Fruit fly (Drosophila melanogaster) whole organism, embryonic: ENCODE data around the gene CG43799.

Source experiments
- Adf1 ChIP-seq: fragments of 200-800 bp; sonication (Bioruptor generic); IDR thresholded peaks from 2 replicates; pipeline ENCODE4 v1.3.6; 2022; ENCODE audit warnings: missing biosample characterization, missing genetic modification characterization
- Atf3 ChIP-seq: fragments of 200-800 bp; sonication (Bioruptor generic); optimal IDR thresholded peaks from 3 replicates; lab custom pipeline; 2016; ENCODE audit warnings: missing biosample characterization, missing genetic modification characterization
- B-H1 ChIP-seq: fragments of 200-800 bp; sonication (Bioruptor generic); IDR thresholded peaks from 3 replicates; pipeline ENCODE4 v1.3.6; 2022; ENCODE audit warnings: missing biosample characterization, missing genetic modification characterization
- BtbVII ChIP-seq: fragments of 200-800 bp; sonication (Bioruptor generic); optimal IDR thresholded peaks from 3 replicates; lab custom pipeline; 2017; ENCODE audit warnings: missing biosample characterization, mild to moderate bottlenecking, missing genetic modification characterization
- CG11093 ChIP-seq: fragments of 200-800 bp; sonication (Bioruptor generic); IDR thresholded peaks from 3 replicates; pipeline ENCODE4 v1.3.6; 2022; ENCODE audit warnings: missing biosample characterization, missing genetic modification characterization
- CG12104 ChIP-seq: fragments of 200-800 bp; sonication (Bioruptor generic); optimal IDR thresholded peaks from 3 replicates; lab custom pipeline; 2016; ENCODE audit warnings: missing biosample characterization, missing genetic modification characterization
- CG12219 ChIP-seq: fragments of 200-800 bp; sonication (Bioruptor generic); optimal IDR thresholded peaks from 3 replicates; lab custom pipeline; 2018; ENCODE audit warnings: missing biosample characterization, mild to moderate bottlenecking, missing genetic modification characterization
- CG12391 ChIP-seq: fragments of 200-800 bp; sonication (Bioruptor generic); optimal IDR thresholded peaks from 3 replicates; lab custom pipeline; 2018; ENCODE audit warnings: missing biosample characterization, mild to moderate bottlenecking, missing genetic modification characterization, moderate library complexity
- CG13287 ChIP-seq: fragments of 200-800 bp; sonication (Bioruptor generic); IDR thresholded peaks from 2 replicates; pipeline ENCODE4 v1.3.6; 2022; ENCODE audit warnings: missing biosample characterization, missing genetic modification characterization; ENCODE audit not compliant: partially characterized antibody
- CG13775 ChIP-seq: fragments of 200-800 bp; sonication (Bioruptor generic); optimal IDR thresholded peaks from 3 replicates; lab custom pipeline; 2017; ENCODE audit warnings: missing biosample characterization, mild to moderate bottlenecking, missing genetic modification characterization
- CG14050 ChIP-seq: fragments of 200-800 bp; sonication (Bioruptor generic); IDR thresholded peaks from 3 replicates; pipeline ENCODE4 v1.3.6; 2022; ENCODE audit warnings: missing biosample characterization, missing genetic modification characterization
- CG14441 ChIP-seq: fragments of 200-800 bp; sonication (Bioruptor generic); IDR thresholded peaks from 2 replicates; pipeline ENCODE4 v1.3.6; 2022; ENCODE audit warnings: missing biosample characterization, missing genetic modification characterization
- CG16779 ChIP-seq: fragments of 200-800 bp; sonication (Bioruptor generic); IDR thresholded peaks from 2 replicates; pipeline ENCODE4 v1.3.6; 2022; ENCODE audit warnings: missing biosample characterization, missing genetic modification characterization
- CG18262 ChIP-seq: fragments of 200-800 bp; optimal IDR thresholded peaks from 3 replicates; lab custom pipeline; 2019; ENCODE audit warnings: missing biosample characterization, mild to moderate bottlenecking, missing genetic modification characterization, moderate library complexity
- CG18764 ChIP-seq: fragments of 200-800 bp; sonication (Bioruptor generic); optimal IDR thresholded peaks from 3 replicates; lab custom pipeline; 2016; ENCODE audit warnings: missing biosample characterization, missing genetic modification characterization
- CG2120 ChIP-seq: fragments of 200-800 bp; sonication (Bioruptor generic); optimal IDR thresholded peaks from 3 replicates; lab custom pipeline; 2016; ENCODE audit warnings: missing biosample characterization, missing genetic modification characterization
- CG32767 ChIP-seq: fragments of 200-800 bp; sonication (Bioruptor generic); IDR thresholded peaks from 2 replicates; pipeline ENCODE4 v1.3.6; 2022; ENCODE audit warnings: missing biosample characterization, missing genetic modification characterization
- CG34422 ChIP-seq: fragments of 200-800 bp; sonication (Bioruptor generic); IDR thresholded peaks from 3 replicates; pipeline ENCODE4 v1.3.6; 2022; ENCODE audit warnings: missing biosample characterization, missing genetic modification characterization
- CG6683 ChIP-seq: fragments of 200-800 bp; sonication (Bioruptor generic); optimal IDR thresholded peaks from 2 replicates; lab custom pipeline; 2017; ENCODE audit warnings: missing biosample characterization, mild to moderate bottlenecking, missing genetic modification characterization, missing genetic modification reagents
- CG6689 ChIP-seq: fragments of 200-800 bp; sonication (Bioruptor generic); IDR thresholded peaks from 2 replicates; pipeline ENCODE4 v1.3.6; 2022; ENCODE audit warnings: missing biosample characterization, missing genetic modification characterization
- CG7271 ChIP-seq: fragments of 200-800 bp; sonication (Bioruptor generic); optimal IDR thresholded peaks from 2 replicates; lab custom pipeline; 2018; ENCODE audit warnings: missing biosample characterization, mild to moderate bottlenecking, missing genetic modification characterization, moderate library complexity
- CG7357 ChIP-seq: fragments of 200-800 bp; sonication (Bioruptor generic); IDR thresholded peaks from 3 replicates; pipeline ENCODE4 v1.3.6; 2022; ENCODE audit warnings: missing biosample characterization, missing genetic modification characterization
- CG7963 ChIP-seq: fragments of 200-800 bp; sonication (Bioruptor generic); IDR thresholded peaks from 3 replicates; pipeline ENCODE4 v1.3.6; 2022; ENCODE audit warnings: missing biosample characterization, missing genetic modification characterization; ENCODE audit not compliant: partially characterized antibody
- CG8765 ChIP-seq: fragments of 200-800 bp; sonication (Bioruptor generic); IDR thresholded peaks from 2 replicates; pipeline ENCODE4 v1.3.6; 2022; ENCODE audit warnings: missing biosample characterization, missing genetic modification characterization
- CG9817 ChIP-seq: fragments of 200-800 bp; sonication (Bioruptor generic); optimal IDR thresholded peaks from 2 replicates; lab custom pipeline; 2018; ENCODE audit warnings: missing biosample characterization, mild to moderate bottlenecking, missing genetic modification characterization, moderate library complexity
- Dll ChIP-seq: fragments of 200-800 bp; sonication (Bioruptor generic); IDR thresholded peaks from 4 replicates; pipeline ENCODE4 v1.3.6; 2022; ENCODE audit warnings: missing biosample characterization, missing genetic modification characterization; ENCODE audit not compliant: partially characterized antibody
- Hand ChIP-seq: fragments of 200-800 bp; sonication (Bioruptor generic); optimal IDR thresholded peaks from 2 replicates; lab custom pipeline; 2017; ENCODE audit warnings: mild to moderate bottlenecking, missing biosample characterization, missing genetic modification reagents, missing genetic modification characterization
- Lpt ChIP-seq: fragments of >200 bp; optimal IDR thresholded peaks from 2 replicates; lab custom pipeline; 2018; ENCODE audit warnings: missing biosample characterization, missing genetic modification characterization
- Neu2 ChIP-seq: fragments of 200-800 bp; sonication (Bioruptor generic); optimal IDR thresholded peaks from 3 replicates; lab custom pipeline; 2016; ENCODE audit warnings: missing biosample characterization, missing genetic modification characterization, borderline replicate concordance
- PHDP ChIP-seq: fragments of 200-800 bp; sonication (Bioruptor generic); optimal IDR thresholded peaks from 3 replicates; lab custom pipeline; 2018; ENCODE audit warnings: missing biosample characterization, mild to moderate bottlenecking, missing genetic modification characterization, moderate library complexity
- Sox100B ChIP-seq: fragments of 200-800 bp; sonication (Bioruptor generic); optimal IDR thresholded peaks from 3 replicates; lab custom pipeline; 2018; ENCODE audit warnings: missing biosample characterization, mild to moderate bottlenecking, missing genetic modification characterization
- Usf ChIP-seq: fragments of 200-800 bp; sonication (Bioruptor generic); optimal IDR thresholded peaks from 2 replicates; lab custom pipeline; 2017; ENCODE audit warnings: missing genotype, missing biosample characterization, missing genetic modification characterization
- ap ChIP-seq: fragments of 200-800 bp; sonication (Bioruptor generic); IDR thresholded peaks from 2 replicates; pipeline ENCODE4 v1.3.6; 2022; ENCODE audit warnings: missing biosample characterization, missing genetic modification characterization
- cato ChIP-seq: fragments of 200-800 bp; sonication (Bioruptor generic); optimal IDR thresholded peaks from 2 replicates; lab custom pipeline; 2016; ENCODE audit warnings: missing biosample characterization, missing genetic modification characterization, borderline replicate concordance
- cg ChIP-seq: fragments of 200-800 bp; sonication (Bioruptor generic); optimal IDR thresholded peaks from 3 replicates; lab custom pipeline; 2019; ENCODE audit warnings: missing biosample characterization, mild to moderate bottlenecking, missing genetic modification characterization, moderate library complexity
- chinmo ChIP-seq: fragments of 200-800 bp; sonication (Bioruptor generic); IDR thresholded peaks from 4 replicates; pipeline ENCODE4 v1.3.6; 2022; ENCODE audit warnings: missing biosample characterization, missing genetic modification characterization; ENCODE audit not compliant: partially characterized antibody
- croc ChIP-seq: fragments of 200-800 bp; sonication (Bioruptor generic); conservative IDR thresholded peaks from 3 replicates; pipeline ENCODE4 v1.3.6; 2022; ENCODE audit warnings: missing biosample characterization, missing genetic modification characterization
- fru ChIP-seq: fragments of >200 bp; optimal IDR thresholded peaks from 2 replicates; lab custom pipeline; 2017
- gem ChIP-seq: fragments of 200-800 bp; sonication (Bioruptor generic); optimal IDR thresholded peaks from 2 replicates; lab custom pipeline; 2019; ENCODE audit warnings: missing biosample characterization, mild to moderate bottlenecking, missing genetic modification characterization, moderate library complexity
- h ChIP-seq: fragments of >200 bp; optimal IDR thresholded peaks from 2 replicates; lab custom pipeline; 2017
- ken ChIP-seq: fragments of 200-800 bp; sonication (Bioruptor generic); IDR thresholded peaks from 3 replicates; pipeline ENCODE4 v1.3.6; 2022; ENCODE audit warnings: missing biosample characterization, missing genetic modification characterization
- nau ChIP-seq: fragments of 200-800 bp; sonication (Bioruptor generic); optimal IDR thresholded peaks from 3 replicates; lab custom pipeline; 2017; ENCODE audit warnings: missing biosample characterization, mild to moderate bottlenecking, missing genetic modification characterization, missing genetic modification reagents
- pho ChIP-seq: fragments of 200-800 bp; sonication (Bioruptor generic); optimal IDR thresholded peaks from 2 replicates; lab custom pipeline; 2016; ENCODE audit warnings: missing biosample characterization, missing genetic modification characterization
- pum ChIP-seq: fragments of 200-800 bp; sonication (Bioruptor generic); optimal IDR thresholded peaks from 2 replicates; lab custom pipeline; 2016; ENCODE audit warnings: missing biosample characterization, missing genetic modification characterization
- pzg ChIP-seq: fragments of 200-800 bp; sonication (Bioruptor generic); optimal IDR thresholded peaks from 3 replicates; lab custom pipeline; 2018; ENCODE audit warnings: missing biosample characterization, mild to moderate bottlenecking, missing genetic modification characterization, moderate library complexity
- row ChIP-seq: fragments of 200-800 bp; sonication (Bioruptor generic); IDR thresholded peaks from 3 replicates; pipeline ENCODE4 v1.3.6; 2022; ENCODE audit warnings: missing biosample characterization, missing genetic modification characterization
- sens ChIP-seq: fragments of 200-800 bp; sonication (Bioruptor generic); peaks from one replicate; lab custom pipeline; 2016; ENCODE audit warnings: missing biosample characterization, missing genetic modification characterization
- seq ChIP-seq: fragments of 200-800 bp; sonication (Bioruptor generic); IDR thresholded peaks from 2 replicates; pipeline ENCODE4 v1.3.6; 2022; ENCODE audit warnings: missing biosample characterization, missing genetic modification characterization
- so ChIP-seq: fragments of 200-800 bp; sonication (Bioruptor generic); IDR thresholded peaks from 3 replicates; pipeline ENCODE4 v1.3.6; 2022; ENCODE audit warnings: missing biosample characterization, missing genetic modification characterization
- sob ChIP-seq: fragments of 200-800 bp; sonication (Bioruptor generic); IDR thresholded peaks from 2 replicates; pipeline ENCODE4 v1.3.6; 2022; ENCODE audit warnings: missing biosample characterization, missing genetic modification characterization
- stc ChIP-seq: fragments of 200-800 bp; sonication (Bioruptor generic); IDR thresholded peaks from 2 replicates; pipeline ENCODE4 v1.3.6; 2022; ENCODE audit warnings: missing biosample characterization, missing genetic modification characterization
- vvl ChIP-seq: fragments of 200-800 bp; sonication (Bioruptor generic); IDR thresholded peaks from 2 replicates; pipeline ENCODE4 v1.3.6; 2022; ENCODE audit warnings: missing biosample characterization, missing genetic modification characterization
- z ChIP-seq: fragments of 200-800 bp; sonication (Bioruptor generic); IDR thresholded peaks from 3 replicates; pipeline ENCODE4 v1.3.6; 2022; ENCODE audit warnings: missing biosample characterization, missing genetic modification characterization

CG43799 gene

dm6 chr2L:7199635-7200110, 27.9 kb upstream of the CG43799 start:
- TF ChIP-seq seq (GFP tag; lab: Robert Waterston, UW) = 0 out of 2 replicates have a peak, but pooled peaks have one; percentile 18
- no peak for TF ChIP-seq Lpt (GFP tag; lab: Kevin White, UChicago)
- TF ChIP-seq Adf1 (GFP tag; lab: Robert Waterston, UW) = no peak
- no peak for TF ChIP-seq pum (GFP tag; lab: Kevin White, UChicago)
- no peak for TF ChIP-seq stc
- no peak for TF ChIP-seq croc (GFP tag; lab: Robert Waterston, UW)
- TF ChIP-seq CG13775 (GFP tag; lab: Kevin White, UChicago) = no peak
- TF ChIP-seq CG11093 = no peak
- no peak for TF ChIP-seq CG16779 (GFP tag; lab: Robert Waterston, UW)
- TF ChIP-seq CG6689 = no peak
- TF ChIP-seq sob (GFP tag; lab: Robert Waterston, UW) = no peak
- no peak for TF ChIP-seq Neu2 (GFP tag; lab: Kevin White, UChicago)
- no peak for TF ChIP-seq CG7357
- no peak for TF ChIP-seq PHDP (tag; lab: Kevin White, UChicago)
- TF ChIP-seq CG18764 (GFP tag; lab: Kevin White, UChicago) = no peak
- no peak for TF ChIP-seq CG14050 (GFP tag; lab: Robert Waterston, UW)
- TF ChIP-seq CG12391 = no peak
- TF ChIP-seq vvl (GFP tag; lab: Robert Waterston, UW) = no peak
- TF ChIP-seq CG32767 = no peak
- no peak for TF ChIP-seq B-H1 (GFP tag; lab: Robert Waterston, UW)
- no peak for TF ChIP-seq pzg
- TF ChIP-seq chinmo = 0 out of 4 replicates have a peak, but pooled peaks have one; percentile 23
- no peak for TF ChIP-seq CG14441 (GFP tag; lab: Robert Waterston, UW)
- TF ChIP-seq so (GFP tag; lab: Robert Waterston, UW) = no peak
- TF ChIP-seq gem (tag; lab: Kevin White, UChicago) = peak; percentile 17
- no peak for TF ChIP-seq cato (GFP tag; lab: Kevin White, UChicago)
- TF ChIP-seq Atf3 (GFP tag; lab: Kevin White, UChicago) = no peak
- no peak for TF ChIP-seq CG12219
- no peak for TF ChIP-seq BtbVII (GFP tag; lab: Kevin White, UChicago)
- TF ChIP-seq CG9817 (tag; lab: Kevin White, UChicago) = no peak
- no peak for TF ChIP-seq pho (GFP tag; lab: Kevin White, UChicago)
- no peak for TF ChIP-seq Hand (GFP tag; lab: Kevin White, UChicago)
- peak; percentile 47 for TF ChIP-seq cg (GFP tag; lab: Kevin White, UChicago)
- TF ChIP-seq CG2120 (GFP tag; lab: Kevin White, UChicago) = no peak
- TF ChIP-seq CG7963 (GFP tag; lab: Robert Waterston, UW) = no peak
- no peak for TF ChIP-seq Sox100B (GFP tag; lab: Kevin White, UChicago)
- TF ChIP-seq fru (lab: Kevin White, UChicago) = no peak
- TF ChIP-seq z (GFP tag; lab: Robert Waterston, UW) = no peak
- TF ChIP-seq ken (GFP tag; lab: Robert Waterston, UW) = no peak
- no peak for TF ChIP-seq Dll (GFP tag; lab: Robert Waterston, UW)
- no peak for TF ChIP-seq CG8765 (GFP tag; lab: Robert Waterston, UW)
- no peak for TF ChIP-seq CG13287 (GFP tag; lab: Robert Waterston, UW)
- no peak for TF ChIP-seq nau (GFP tag; lab: Kevin White, UChicago)
- 0 out of 3 replicates have a peak, but pooled peaks have one; percentile 23 for TF ChIP-seq CG34422
- TF ChIP-seq Usf (GFP tag; lab: Kevin White, UChicago) = no peak
- TF ChIP-seq CG12104 (GFP tag; lab: Kevin White, UChicago) = no peak
- TF ChIP-seq sens (GFP tag; lab: Kevin White, UChicago) = peak; percentile 61
- TF ChIP-seq CG7271 (tag; lab: Kevin White, UChicago) = no peak
- no peak for TF ChIP-seq CG18262 (tag; lab: Kevin White, UChicago)
- TF ChIP-seq row (GFP tag; lab: Robert Waterston, UW) = no peak
- TF ChIP-seq ap (GFP tag; lab: Robert Waterston, UW) = no peak
- TF ChIP-seq h (lab: Kevin White, UChicago) = no peak
- no peak for TF ChIP-seq CG6683
